Worm (Caenorhabditis elegans): ENCODE data around the gene fbxb-105.

fbxb-105 gene

DNA sequence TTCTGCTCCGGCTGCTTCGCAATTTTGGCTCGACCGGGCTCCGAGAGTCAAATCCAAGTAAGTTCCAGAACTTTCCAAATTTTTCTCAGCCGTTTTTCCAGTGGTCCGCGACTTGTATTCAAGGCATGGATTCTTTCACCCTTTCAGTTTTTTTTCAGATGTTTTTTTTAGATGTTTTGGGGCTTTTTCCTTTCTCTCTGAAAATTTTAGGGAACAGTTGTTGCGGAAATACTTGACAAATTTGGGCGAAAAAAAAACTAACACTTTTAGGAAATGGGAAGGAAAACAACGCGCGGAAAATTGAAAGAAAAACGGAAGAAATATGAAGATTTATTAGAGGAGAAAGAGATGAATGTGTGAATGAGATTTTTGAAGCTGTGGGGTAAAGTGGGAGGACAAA, 45.1 kb downstream of the fbxb-105 start, which contains the start of the genes T05A8.11 and nep-2:
Gene T05A8.11 (minus strand): TSS at position 101 of the 400 bp plus-strand sequence.
Gene nep-2 (minus strand): TSS at position 192 of the 400 bp plus-strand sequence.
- no peak for TF ChIP-seq unc-62 (GFP tag; optimal IDR thresholded peaks at IDR 0.05)

DNA sequence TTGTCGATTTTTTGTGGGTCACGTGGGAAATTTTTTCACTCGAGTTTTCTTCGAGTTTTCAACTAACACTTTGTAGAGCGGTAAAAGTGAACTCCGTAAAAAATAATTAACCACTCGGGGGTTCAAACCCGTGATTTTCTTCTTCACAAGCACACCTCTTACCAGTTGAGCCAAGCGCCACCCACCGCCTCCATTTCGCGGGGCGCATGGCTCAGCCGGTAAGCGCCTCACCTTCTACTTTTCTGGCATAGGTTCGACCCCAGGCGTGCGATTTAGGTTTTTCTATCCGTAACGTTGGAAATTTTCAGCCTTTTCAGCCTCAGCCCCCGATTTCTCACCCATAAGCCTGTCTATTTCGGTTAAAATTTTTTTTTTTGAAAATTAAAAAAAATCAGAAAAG, 48.7 kb downstream of the fbxb-105 start:
- no peak for TF ChIP-seq unc-62 (GFP tag; optimal IDR thresholded peaks at IDR 0.05)

Measured in whole organism, dauer.